Fruit fly (Drosophila melanogaster) whole organism, embryonic: Measurements from ENCODE around the gene CG9926.

Experiments
- BtbVII ChIP-seq: fragments of 200-800 bp; sonication (Bioruptor generic); optimal IDR thresholded peaks from 3 replicates; lab custom pipeline; 2017; ENCODE audit warnings: missing biosample characterization, mild to moderate bottlenecking, missing genetic modification characterization
- CG1233 ChIP-seq: fragments of 200-800 bp; sonication (Bioruptor generic); optimal IDR thresholded peaks from 4 replicates; lab custom pipeline; 2018; ENCODE audit warnings: missing biosample characterization, mild to moderate bottlenecking, missing genetic modification characterization
- CG12391 ChIP-seq: fragments of 200-800 bp; sonication (Bioruptor generic); optimal IDR thresholded peaks from 3 replicates; lab custom pipeline; 2018; ENCODE audit warnings: missing biosample characterization, mild to moderate bottlenecking, missing genetic modification characterization, moderate library complexity
- CG13287 ChIP-seq: fragments of 200-800 bp; sonication (Bioruptor generic); IDR thresholded peaks from 2 replicates; pipeline ENCODE4 v1.3.6; 2022; ENCODE audit warnings: missing biosample characterization, missing genetic modification characterization; ENCODE audit not compliant: partially characterized antibody
- CG16863 ChIP-seq: fragments of 200-800 bp; sonication (Bioruptor generic); optimal IDR thresholded peaks from 3 replicates; lab custom pipeline; 2016; ENCODE audit warnings: missing biosample characterization, missing genetic modification characterization
- CG17361 ChIP-seq: fragments of 200-800 bp; sonication (Bioruptor generic); IDR thresholded peaks from 3 replicates; pipeline ENCODE4 v1.3.6; 2022; ENCODE audit warnings: missing biosample characterization, missing genetic modification characterization
- CG17829 ChIP-seq: fragments of 200-800 bp; optimal IDR thresholded peaks from 2 replicates; lab custom pipeline; 2019; ENCODE audit warnings: missing biosample characterization, mild to moderate bottlenecking, missing genetic modification characterization, moderate library complexity
- CG18619 ChIP-seq: fragments of 200-800 bp; sonication (Bioruptor generic); optimal IDR thresholded peaks from 3 replicates; lab custom pipeline; 2017; ENCODE audit warnings: missing biosample characterization, mild to moderate bottlenecking, missing genetic modification characterization
- CG2889 ChIP-seq: fragments of 200-800 bp; sonication (Bioruptor generic); IDR thresholded peaks from 3 replicates; pipeline ENCODE4 v1.3.6; 2022; ENCODE audit warnings: missing biosample characterization, missing genetic modification characterization
- CG30020 ChIP-seq: fragments of 200-800 bp; optimal IDR thresholded peaks from 2 replicates; lab custom pipeline; 2019; ENCODE audit warnings: missing biosample characterization, mild to moderate bottlenecking, missing genetic modification characterization, moderate library complexity
- CG31441 ChIP-seq: fragments of 200-800 bp; sonication (Bioruptor generic); IDR thresholded peaks from 2 replicates; pipeline ENCODE4 v1.3.6; 2022; ENCODE audit warnings: missing biosample characterization, missing genetic modification characterization
- CG32772 ChIP-seq: fragments of 200-800 bp; sonication (Bioruptor generic); IDR thresholded peaks from 2 replicates; pipeline ENCODE4 v1.3.6; 2022; ENCODE audit warnings: missing biosample characterization, missing genetic modification characterization
- CG33213 ChIP-seq: fragments of 200-800 bp; sonication (Bioruptor generic); optimal IDR thresholded peaks from 3 replicates; lab custom pipeline; 2016; ENCODE audit warnings: missing biosample characterization, missing genetic modification characterization
- CG3726 ChIP-seq: fragments of 200-800 bp; sonication (Bioruptor generic); IDR thresholded peaks from 3 replicates; pipeline ENCODE4, ENCODE4 v1.3.6; 2022; ENCODE audit warnings: missing biosample characterization, missing genetic modification characterization
- CG4707 ChIP-seq: fragments of 200-800 bp; sonication (Bioruptor generic); optimal IDR thresholded peaks from 2 replicates; lab custom pipeline; 2018; ENCODE audit warnings: missing biosample characterization, mild to moderate bottlenecking, missing genetic modification characterization, moderate library complexity
- CG7372 ChIP-seq: fragments of 200-800 bp; sonication (Bioruptor generic); IDR thresholded peaks from 2 replicates; pipeline ENCODE4 v1.3.6; 2022; ENCODE audit warnings: missing biosample characterization, missing genetic modification characterization
- CG7987 ChIP-seq: fragments of 200-800 bp; sonication (Bioruptor generic); optimal IDR thresholded peaks from 2 replicates; lab custom pipeline; 2018; ENCODE audit warnings: missing biosample characterization, mild to moderate bottlenecking, missing genetic modification characterization, moderate library complexity
- CG9215 ChIP-seq: fragments of 200-800 bp; sonication (Bioruptor generic); IDR thresholded peaks from 2 replicates; pipeline ENCODE4 v1.3.6; 2022; ENCODE audit warnings: missing biosample characterization, missing genetic modification characterization
- D ChIP-seq, 2 experiments: fragments of 200-800 bp in 1 of 2; fragments of >200 bp in 1 of 2; sonication (Bioruptor generic) in 1 of 2; optimal IDR thresholded peaks; 2 replicates in 1 of 2; 3 replicates in 1 of 2; lab custom pipeline; 2017; ENCODE audit warnings: mild to moderate bottlenecking in 1 of 2, missing biosample characterization in 1 of 2, missing genetic modification characterization in 1 of 2, missing genetic modification reagents in 1 of 2
- Dip2 ChIP-seq: fragments of 200-800 bp; sonication (Bioruptor generic); IDR thresholded peaks from 2 replicates; pipeline ENCODE4 v1.3.6; 2022; ENCODE audit warnings: missing biosample characterization, missing genetic modification characterization
- Hr39 ChIP-seq: fragments of >200 bp; optimal IDR thresholded peaks from 2 replicates; lab custom pipeline; 2017
- MTF-1 ChIP-seq: fragments of 200-800 bp; sonication (Bioruptor generic); optimal IDR thresholded peaks from 2 replicates; lab custom pipeline; 2018; ENCODE audit warnings: missing biosample characterization, mild to moderate bottlenecking, missing genetic modification characterization, borderline replicate concordance
- Myb ChIP-seq: fragments of 200-800 bp; sonication (Bioruptor generic); optimal IDR thresholded peaks from 2 replicates; lab custom pipeline; 2016; ENCODE audit warnings: missing biosample characterization, missing genetic modification characterization
- NK7.1 ChIP-seq: fragments of 200-800 bp; sonication (Bioruptor generic); optimal IDR thresholded peaks from 3 replicates; lab custom pipeline; 2016; ENCODE audit warnings: missing biosample characterization, missing genetic modification characterization
- Ptx1 ChIP-seq: fragments of 200-800 bp; sonication (Bioruptor generic); IDR thresholded peaks from 2 replicates; pipeline ENCODE4 v1.3.6; 2022; ENCODE audit warnings: missing biosample characterization, missing genetic modification characterization
- Sox100B ChIP-seq: fragments of 200-800 bp; sonication (Bioruptor generic); optimal IDR thresholded peaks from 3 replicates; lab custom pipeline; 2018; ENCODE audit warnings: missing biosample characterization, mild to moderate bottlenecking, missing genetic modification characterization
- Sry-δ ChIP-seq: fragments of 200-800 bp; sonication (Bioruptor generic); optimal IDR thresholded peaks from 2 replicates; lab custom pipeline; 2016; ENCODE audit warnings: missing biosample characterization, missing genetic modification characterization
- Trl ChIP-seq, 3 experiments: fragments of >200 bp in 2 of 3; fragments of 200-800 bp in 1 of 3; sonication (Bioruptor generic) in 1 of 3; optimal IDR thresholded peaks; 2 replicates in 1 of 3; 3 replicates in 2 of 3; lab custom pipeline; 2016 to 2017; ENCODE audit warnings: missing biosample characterization in 1 of 3, missing genetic modification characterization in 1 of 3
- abd-A ChIP-seq: fragments of 200-800 bp; sonication (Bioruptor generic); optimal IDR thresholded peaks from 3 replicates; lab custom pipeline; 2019; ENCODE audit warnings: missing biosample characterization, mild to moderate bottlenecking, missing genetic modification characterization, moderate library complexity
- ato ChIP-seq: fragments of 200-800 bp; sonication (Bioruptor generic); IDR thresholded peaks from 2 replicates; pipeline ENCODE4 v1.3.6; 2022; ENCODE audit warnings: missing biosample characterization, missing genetic modification characterization; ENCODE audit not compliant: partially characterized antibody
- bsh ChIP-seq, 2 experiments: fragments of 200-800 bp; sonication (Bioruptor generic); optimal IDR thresholded peaks; 2 replicates each; lab custom pipeline; 2017 to 2018; ENCODE audit warnings: mild to moderate bottlenecking in 2 of 2, missing biosample characterization in 2 of 2, missing genetic modification characterization in 2 of 2, moderate library complexity in 1 of 2
- cas ChIP-seq: fragments of 200-800 bp; sonication (Bioruptor generic); IDR thresholded peaks from 2 replicates; pipeline ENCODE4 v1.3.6; 2022; ENCODE audit warnings: missing biosample characterization, missing genetic modification characterization
- cg ChIP-seq: fragments of 200-800 bp; sonication (Bioruptor generic); optimal IDR thresholded peaks from 3 replicates; lab custom pipeline; 2019; ENCODE audit warnings: missing biosample characterization, mild to moderate bottlenecking, missing genetic modification characterization, moderate library complexity
- chif ChIP-seq, 2 experiments: fragments of 200-800 bp; sonication (Bioruptor generic); optimal IDR thresholded peaks; 3 replicates each; lab custom pipeline; 2016; ENCODE audit warnings: missing biosample characterization in 2 of 2, missing genetic modification characterization in 2 of 2
- chn ChIP-seq: fragments of 200-800 bp; sonication (Bioruptor generic); optimal IDR thresholded peaks from 2 replicates; lab custom pipeline; 2016; ENCODE audit warnings: missing biosample characterization, missing genetic modification characterization
- en ChIP-seq: fragments of 200-800 bp; sonication (Bioruptor generic); optimal IDR thresholded peaks from 2 replicates; lab custom pipeline; 2016; ENCODE audit warnings: missing biosample characterization, missing genetic modification characterization
- ewg ChIP-seq: fragments of 200-800 bp; sonication (Bioruptor generic); optimal IDR thresholded peaks from 3 replicates; lab custom pipeline; 2017; ENCODE audit warnings: mild to moderate bottlenecking, missing biosample characterization, missing genetic modification reagents, missing genetic modification characterization
- gem ChIP-seq: fragments of 200-800 bp; sonication (Bioruptor generic); optimal IDR thresholded peaks from 2 replicates; lab custom pipeline; 2019; ENCODE audit warnings: missing biosample characterization, mild to moderate bottlenecking, missing genetic modification characterization, moderate library complexity
- grau ChIP-seq: fragments of 200-800 bp; optimal IDR thresholded peaks from 3 replicates; lab custom pipeline; 2019; ENCODE audit warnings: missing biosample characterization, mild to moderate bottlenecking, missing genetic modification characterization, moderate library complexity
- grn ChIP-seq: fragments of 200-800 bp; sonication (Bioruptor generic); optimal IDR thresholded peaks from 3 replicates; lab custom pipeline; 2017; ENCODE audit warnings: missing biosample characterization, missing genetic modification characterization
- gsb ChIP-seq: fragments of 200-800 bp; sonication (Bioruptor generic); IDR thresholded peaks from 2 replicates; pipeline ENCODE4 v1.3.6; 2022; ENCODE audit warnings: missing biosample characterization, missing genetic modification characterization
- gsb-n ChIP-seq: fragments of 200-800 bp; sonication (Bioruptor generic); optimal IDR thresholded peaks from 3 replicates; lab custom pipeline; 2018; ENCODE audit warnings: missing biosample characterization, mild to moderate bottlenecking, missing genetic modification characterization
- knrl ChIP-seq: fragments of 200-800 bp; sonication (Bioruptor generic); IDR thresholded peaks from 3 replicates; pipeline ENCODE4 v1.3.6; 2022; ENCODE audit warnings: missing biosample characterization, missing genetic modification characterization; ENCODE audit not compliant: partially characterized antibody
- psq ChIP-seq: fragments of 200-800 bp; sonication (Bioruptor generic); optimal IDR thresholded peaks from 2 replicates; lab custom pipeline; 2017; ENCODE audit warnings: missing biosample characterization, missing genetic modification characterization
- ro ChIP-seq: fragments of 200-800 bp; sonication (Bioruptor generic); IDR thresholded peaks from 2 replicates; pipeline ENCODE4 v1.3.6; 2022; ENCODE audit warnings: missing biosample characterization, missing genetic modification characterization
- tap ChIP-seq: fragments of 200-800 bp; optimal IDR thresholded peaks from 3 replicates; lab custom pipeline; 2019; ENCODE audit warnings: missing biosample characterization, mild to moderate bottlenecking, missing genetic modification characterization, moderate library complexity
- tio ChIP-seq: fragments of 200-800 bp; sonication (Bioruptor generic); optimal IDR thresholded peaks from 2 replicates; lab custom pipeline; 2017; ENCODE audit warnings: missing biosample characterization, missing genetic modification characterization, inconsistent platforms
- unpg ChIP-seq: fragments of 200-800 bp; sonication (Bioruptor generic); optimal IDR thresholded peaks from 3 replicates; lab custom pipeline; 2018; ENCODE audit warnings: missing biosample characterization, mild to moderate bottlenecking, missing genetic modification characterization, moderate library complexity
- z ChIP-seq: fragments of 200-800 bp; sonication (Bioruptor generic); IDR thresholded peaks from 3 replicates; pipeline ENCODE4 v1.3.6; 2022; ENCODE audit warnings: missing biosample characterization, missing genetic modification characterization

The CG9926 gene

dm6 chr3R:13971728-13972448 lies 20.9 kb upstream of the CG9926 start (continued):
- TF ChIP-seq cg (GFP tag; lab: Kevin White, UChicago) (peak; percentile 24), tio (GFP tag; lab: Kevin White, UChicago) (no peak), ro (GFP tag; lab: Robert Waterston, UW) (no peak), Dip2 (GFP tag; lab: Robert Waterston, UW) (no peak), chn (GFP tag; lab: Kevin White, UChicago) (no peak), CG13287 (GFP tag; lab: Robert Waterston, UW) (no peak), Ptx1 (GFP tag; lab: Robert Waterston, UW) (peak; percentile 16; the same call in 1 of the 2 replicates), BtbVII (GFP tag; lab: Kevin White, UChicago) (no peak), gsb (GFP tag; lab: Robert Waterston, UW) (no peak), CG16863 (no peak), CG12391 (tag; lab: Kevin White, UChicago) (peak; percentile 39), tap (tag; lab: Kevin White, UChicago) (no peak), z (GFP tag; lab: Robert Waterston, UW) (no peak), grau (tag; lab: Kevin White, UChicago) (peak; percentile 5), ato (GFP tag; lab: Robert Waterston, UW) (no peak), CG30020 (tag; lab: Kevin White, UChicago) (no peak), unpg (no peak), abd-A (tag; lab: Kevin White, UChicago) (no peak), CG4707 (GFP tag; lab: Kevin White, UChicago) (no peak), Sox100B (GFP tag; lab: Kevin White, UChicago) (no peak), CG31441 (GFP tag; lab: Robert Waterston, UW) (0 out of 2 replicates have a peak, but pooled peaks have one; percentile 32), Sry-δ (GFP tag; lab: Kevin White, UChicago) (no peak), Hr39 (lab: Kevin White, UChicago) (no peak), knrl (no peak), chif (GFP tag; optimal IDR thresholded peaks at IDR 0.05; lab: Kevin White, UChicago) (no peak), Myb (GFP tag; lab: Kevin White, UChicago) (no peak), CG17361 (GFP tag; lab: Robert Waterston, UW) (0 out of 3 replicates have a peak, but pooled peaks have one; percentile 27), D (optimal IDR thresholded peaks at IDR 0.05; lab: Kevin White, UChicago) (peak; percentile 98), D (GFP tag; optimal IDR thresholded peaks at IDR 0.05; lab: Kevin White, UChicago) (peak; percentile 28), grn (GFP tag; lab: Kevin White, UChicago) (no peak), en (GFP tag; lab: Kevin White, UChicago) (no peak), CG7987 (GFP tag; lab: Kevin White, UChicago) (no peak), CG18619 (GFP tag; lab: Kevin White, UChicago) (no peak), cas (GFP tag; lab: Robert Waterston, UW) (no peak), CG33213 (GFP tag; lab: Kevin White, UChicago) (no peak), Trl (optimal IDR thresholded peaks at IDR 0.05; lab: Kevin White, UChicago) (no peak), Trl (GFP tag; optimal IDR thresholded peaks at IDR 0.05; lab: Kevin White, UChicago) (no peak), gem (peak; percentile 43), gsb-n (tag; lab: Kevin White, UChicago) (peak; percentile 4), ewg (GFP tag; lab: Kevin White, UChicago) (no peak), CG1233 (no peak), NK7.1 (GFP tag; lab: Kevin White, UChicago) (no peak), CG3726 (GFP tag; lab: Robert Waterston, UW) (no peak), CG2889 (GFP tag; lab: Robert Waterston, UW) (no peak), CG7372 (GFP tag; lab: Robert Waterston, UW) (no peak), MTF-1 (GFP tag; lab: Kevin White, UChicago) (no peak), CG17829 (tag; lab: Kevin White, UChicago) (peak; percentile 3), CG32772 (GFP tag; lab: Robert Waterston, UW) (no peak), psq (GFP tag; lab: Kevin White, UChicago) (no peak), bsh (GFP tag; optimal IDR thresholded peaks at IDR 0.05; lab: Kevin White, UChicago) (peak in 1 of 2 experiments; percentile 12), CG9215 (GFP tag; lab: Robert Waterston, UW) (no peak)
